Worm (Caenorhabditis elegans) whole organism, young adult: ENCODE results near the gene Y38F1A.4.
A peak's percentile ranks its signal among the peaks of the same experiment; 100 is the strongest.

ENCODE experiments used
- B0336.3 ChIP-seq: fragments of 200-800 bp; sonication (Bioruptor generic); IDR thresholded peaks from 2 replicates; pipeline ENCODE4 v1.3.6; 2022; ENCODE audit warnings: missing genetic modification characterization, missing compliant biosample characterization
- C06A6.2 ChIP-seq: fragments of 200-800 bp; sonication (Bioruptor generic); conservative IDR thresholded peaks from 2 replicates; pipeline ENCODE4 v1.3.6; 2022; ENCODE audit warnings: missing genetic modification characterization, missing compliant biosample characterization
- F33H1.4 ChIP-seq: fragments of 200-800 bp; sonication (Bioruptor generic); IDR thresholded peaks from 2 replicates; pipeline ENCODE4 v1.3.6; 2022; ENCODE audit warnings: missing genetic modification reagents, missing genetic modification characterization, missing compliant biosample characterization
- F37B4.10 ChIP-seq: fragments of 200-800 bp; sonication (Bioruptor generic); IDR thresholded peaks from 2 replicates; pipeline ENCODE4 v1.3.6; 2022; ENCODE audit warnings: missing genetic modification characterization, missing compliant biosample characterization
- F49E8.2 ChIP-seq: sonication (generic microtip); optimal IDR thresholded peaks from 3 replicates; lab custom pipeline; 2017; ENCODE audit warnings: missing genetic modification characterization, mild to moderate bottlenecking, missing compliant biosample characterization, antibody characterized with exemption, moderate library complexity; ENCODE audit not compliant: insufficient read depth
- F57C9.4 ChIP-seq: sonication (generic microtip); optimal IDR thresholded peaks from 2 replicates; lab custom pipeline; 2017; ENCODE audit warnings: mild to moderate bottlenecking, missing genetic modification characterization, missing compliant biosample characterization
- K12H6.12 ChIP-seq: fragments of 200-800 bp; sonication (Bioruptor generic); optimal IDR thresholded peaks from 2 replicates; lab custom pipeline; 2018; ENCODE audit warnings: mild to moderate bottlenecking, missing genetic modification characterization, missing compliant biosample characterization
- T26A5.8 ChIP-seq: sonication (generic microtip); optimal IDR thresholded peaks from 2 replicates; lab custom pipeline; 2016; ENCODE audit warnings: missing genetic modification characterization, missing compliant biosample characterization
- Y53G8AR.9 ChIP-seq: fragments of 200-800 bp; sonication (Bioruptor generic); conservative IDR thresholded peaks from 2 replicates; pipeline ENCODE4 v1.3.6; 2022; ENCODE audit warnings: missing genetic modification reagents, missing genetic modification characterization, missing compliant biosample characterization
- ama-1 ChIP-seq, 3 experiments: fragments of 150-350 bp in 1 of 3; sonication (generic microtip) in 2 of 3; optimal IDR thresholded peaks; 2 replicates each; lab custom pipeline; 2014 to 2018; ENCODE audit warnings: missing biosample characterization in 2 of 3, missing genetic modification characterization in 2 of 3, missing genetic modification reagents in 2 of 3
- aptf-3 ChIP-seq: fragments of 200-800 bp; sonication (Bioruptor generic); IDR thresholded peaks from 2 replicates; pipeline ENCODE4 v1.3.6; 2022; ENCODE audit warnings: missing genetic modification characterization, missing compliant biosample characterization
- athp-1 ChIP-seq: sonication (generic microtip); optimal IDR thresholded peaks from 2 replicates; lab custom pipeline; 2017; ENCODE audit warnings: mild to moderate bottlenecking, missing genetic modification characterization, missing compliant biosample characterization
- attf-6 ChIP-seq: fragments of 200-800 bp; sonication (Bioruptor generic); IDR thresholded peaks from 2 replicates; pipeline ENCODE4 v1.3.6; 2022; ENCODE audit warnings: missing genetic modification reagents, missing genetic modification characterization, missing compliant biosample characterization
- bed-2 ChIP-seq: fragments of 200-800 bp; sonication (Bioruptor generic); IDR thresholded peaks from 2 replicates; pipeline ENCODE4 v1.3.6; 2022; ENCODE audit warnings: missing genetic modification reagents, missing genetic modification characterization, missing compliant biosample characterization
- cebp-2 ChIP-seq: fragments of 200-800 bp; sonication (Bioruptor generic); IDR thresholded peaks from 2 replicates; pipeline ENCODE4 v1.3.6; 2022; ENCODE audit warnings: missing genetic modification characterization, missing compliant biosample characterization
- ceh-100 ChIP-seq: fragments of 200-800 bp; sonication (Bioruptor generic); IDR thresholded peaks from 2 replicates; pipeline ENCODE4 v1.3.6; 2022; ENCODE audit warnings: missing genetic modification reagents, missing genetic modification characterization, missing compliant biosample characterization
- chd-7 ChIP-seq: sonication (generic microtip); optimal IDR thresholded peaks from 2 replicates; lab custom pipeline; 2016; ENCODE audit warnings: mild to moderate bottlenecking, missing genetic modification characterization, moderate library complexity, missing compliant biosample characterization
- die-1 ChIP-seq: sonication (generic microtip); optimal IDR thresholded peaks from 2 replicates; lab custom pipeline; 2016; ENCODE audit warnings: missing genotype, mild to moderate bottlenecking, missing genetic modification characterization, missing compliant biosample characterization
- dox-1 ChIP-seq: fragments of 200-800 bp; sonication (Bioruptor generic); IDR thresholded peaks from 2 replicates; pipeline ENCODE4 v1.3.6; 2022; ENCODE audit warnings: missing genetic modification reagents, missing genetic modification characterization, missing compliant biosample characterization
- egl-18 ChIP-seq: fragments of 200-800 bp; sonication (Bioruptor generic); IDR thresholded peaks from 2 replicates; pipeline ENCODE4 v1.3.6; 2022; ENCODE audit warnings: missing genetic modification reagents, missing genetic modification characterization, missing compliant biosample characterization
- egrh-3 ChIP-seq: fragments of 200-800 bp; sonication (Bioruptor generic); IDR thresholded peaks from 2 replicates; pipeline ENCODE4 v1.3.6; 2022; ENCODE audit warnings: missing genetic modification reagents, missing genetic modification characterization, missing compliant biosample characterization
- ekl-4 ChIP-seq: fragments of 200-800 bp; sonication (Bioruptor generic); IDR thresholded peaks from 2 replicates; pipeline ENCODE4 v1.3.6; 2022; ENCODE audit warnings: missing genetic modification reagents, missing genetic modification characterization, missing compliant biosample characterization
- gei-17 ChIP-seq: fragments of 200-800 bp; sonication (Bioruptor generic); optimal IDR thresholded peaks from 2 replicates; lab custom pipeline; 2018; ENCODE audit warnings: mild to moderate bottlenecking, missing genetic modification characterization, missing compliant biosample characterization
- him-1 ChIP-seq: sonication (generic microtip); optimal IDR thresholded peaks from 2 replicates; lab custom pipeline; 2016; ENCODE audit warnings: missing genotype, missing genetic modification reagents, missing genetic modification characterization, missing compliant biosample characterization
- hrde-1 ChIP-seq: sonication (generic microtip); optimal IDR thresholded peaks from 2 replicates; lab custom pipeline; 2016; ENCODE audit warnings: missing genetic modification characterization, mild to moderate bottlenecking, missing compliant biosample characterization, moderate library complexity, missing genotype, missing genetic modification reagents, borderline replicate concordance
- hsf-1 ChIP-seq: fragments of 200-800 bp; sonication (Bioruptor generic); IDR thresholded peaks from 2 replicates; pipeline ENCODE4 v1.3.6; 2022; ENCODE audit warnings: missing genetic modification reagents, missing genetic modification characterization, missing compliant biosample characterization
- lin-54 ChIP-seq: fragments of 200-800 bp; sonication (Bioruptor generic); optimal IDR thresholded peaks from 2 replicates; lab custom pipeline; 2018; ENCODE audit warnings: mild to moderate bottlenecking, missing genetic modification characterization, missing compliant biosample characterization
- lsl-1 ChIP-seq: fragments of 200-800 bp; sonication (Bioruptor generic); optimal IDR thresholded peaks from 2 replicates; lab custom pipeline; 2018; ENCODE audit warnings: mild to moderate bottlenecking, missing genetic modification characterization, moderate library complexity, missing compliant biosample characterization
- madf-6 ChIP-seq: fragments of 200-800 bp; sonication (Bioruptor generic); IDR thresholded peaks from 2 replicates; pipeline ENCODE4 v1.3.6; 2022; ENCODE audit warnings: missing genetic modification reagents, missing genetic modification characterization, missing compliant biosample characterization
- nfya-2 ChIP-seq: fragments of 200-800 bp; sonication (Bioruptor generic); IDR thresholded peaks from 2 replicates; pipeline ENCODE4 v1.3.6; 2022; ENCODE audit warnings: missing genetic modification reagents, missing genetic modification characterization, missing compliant biosample characterization
- nfyb-1 ChIP-seq: fragments of 200-800 bp; sonication (Bioruptor generic); IDR thresholded peaks from 2 replicates; pipeline ENCODE4 v1.3.6; 2022; ENCODE audit warnings: missing genetic modification reagents, missing genetic modification characterization, missing compliant biosample characterization
- pha-4 ChIP-seq: fragments of 150-350 bp; sonication (generic microtip); optimal IDR thresholded peaks from 2 replicates; lab custom pipeline; 2014; ENCODE audit warnings: missing biosample characterization, missing genetic modification reagents, missing genetic modification characterization
- rec-8 ChIP-seq, 2 experiments: sonication (generic microtip); optimal IDR thresholded peaks; 2 replicates each; lab custom pipeline; 2016; ENCODE audit warnings: mild to moderate bottlenecking in 2 of 2, missing genetic modification characterization in 2 of 2, missing genetic modification reagents in 2 of 2, missing genotype in 2 of 2, missing biosample characterization in 1 of 2, missing compliant biosample characterization in 1 of 2, moderate library complexity in 1 of 2
- repo-1 ChIP-seq: sonication (generic microtip); optimal IDR thresholded peaks from 2 replicates; lab custom pipeline; 2017; ENCODE audit warnings: mild to moderate bottlenecking, missing genetic modification characterization, missing compliant biosample characterization
- sdz-38 ChIP-seq: sonication (generic microtip); optimal IDR thresholded peaks from 2 replicates; lab custom pipeline; 2016; ENCODE audit warnings: missing genotype, missing genetic modification characterization, missing compliant biosample characterization
- snpc-1.1 ChIP-seq: sonication (generic microtip); optimal IDR thresholded peaks from 2 replicates; lab custom pipeline; 2017; ENCODE audit warnings: missing genetic modification characterization, mild to moderate bottlenecking, missing compliant biosample characterization, antibody characterized with exemption, moderate library complexity, missing genotype, missing genetic modification reagents; ENCODE audit not compliant: insufficient read depth
- snpc-3.4 ChIP-seq: sonication (generic microtip); optimal IDR thresholded peaks from 2 replicates; lab custom pipeline; 2017; ENCODE audit warnings: missing genetic modification characterization, mild to moderate bottlenecking, missing compliant biosample characterization, antibody characterized with exemption, moderate library complexity, missing genotype, missing genetic modification reagents
- snpc-4 ChIP-seq, 5 experiments: fragments of 150-350 bp in 1 of 5; sonication (generic microtip) in 4 of 5; optimal IDR thresholded peaks; 2 replicates each; lab custom pipeline; 2014 to 2018; ENCODE audit warnings: missing genetic modification characterization in 5 of 5, missing biosample characterization in 3 of 5, antibody characterized with exemption in 2 of 5, mild to moderate bottlenecking in 2 of 5, missing compliant biosample characterization in 2 of 5, missing genotype in 2 of 5, moderate library complexity in 2 of 5, missing genetic modification reagents in 1 of 5
- somi-1 ChIP-seq: fragments of 200-800 bp; sonication (Bioruptor generic); optimal IDR thresholded peaks from 2 replicates; lab custom pipeline; 2018; ENCODE audit warnings: mild to moderate bottlenecking, missing genetic modification characterization, missing compliant biosample characterization
- tbx-9 ChIP-seq: sonication (generic microtip); optimal IDR thresholded peaks from 2 replicates; lab custom pipeline; 2016; ENCODE audit warnings: borderline replicate concordance, missing genetic modification characterization, inconsistent platforms, missing compliant biosample characterization
- unc-130 ChIP-seq: sonication (generic microtip); optimal IDR thresholded peaks from 2 replicates; lab custom pipeline; 2016; ENCODE audit warnings: missing genetic modification reagents, missing genetic modification characterization, missing compliant biosample characterization
- unc-62 ChIP-seq: fragments of 150-350 bp; optimal IDR thresholded peaks from 2 replicates; lab custom pipeline; 2014; ENCODE audit warnings: missing biosample characterization, missing genetic modification reagents, missing genetic modification characterization
- xnd-1 ChIP-seq: sonication (generic microtip); optimal IDR thresholded peaks from 2 replicates; lab custom pipeline; 2016; ENCODE audit warnings: missing genotype, missing genetic modification reagents, missing genetic modification characterization, missing compliant biosample characterization
- ztf-25 ChIP-seq: fragments of 200-800 bp; sonication (Bioruptor generic); IDR thresholded peaks from 2 replicates; pipeline ENCODE4 v1.3.6; 2022; ENCODE audit warnings: missing genetic modification reagents, missing genetic modification characterization, missing compliant biosample characterization
- ztf-6 ChIP-seq: fragments of 200-800 bp; sonication (Bioruptor generic); IDR thresholded peaks from 2 replicates; pipeline ENCODE4 v1.3.6; 2022; ENCODE audit warnings: missing genetic modification reagents, missing genetic modification characterization, missing compliant biosample characterization

Y38F1A.4 gene

DNA sequence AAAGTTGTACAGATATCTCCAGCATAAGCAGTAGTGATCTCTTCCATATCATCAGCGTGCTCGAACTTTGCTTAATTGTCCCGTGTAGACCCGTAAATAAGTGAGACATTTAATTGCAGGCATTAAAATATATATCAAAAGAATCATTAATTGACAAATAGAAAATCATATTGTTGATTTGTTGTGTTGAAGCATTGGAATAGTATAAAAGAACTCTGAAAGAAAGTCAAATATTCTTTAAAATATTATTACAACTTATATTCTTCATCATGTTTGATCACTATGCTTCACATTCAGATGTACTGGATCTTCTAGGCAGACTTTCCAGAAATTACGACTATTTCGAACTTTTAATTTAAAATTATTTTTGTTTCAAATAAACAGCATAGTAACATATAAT lies 44.0 kb downstream of the Y38F1A.4 start, which contains the start of gene F58G1.8:
Gene F58G1.8, minus strand, starts transcription at position 101 of the 400 bp plus-strand sequence.
- TF ChIP-seq C06A6.2 (GFP tag; lab: Robert Waterston, UW) (no peak), somi-1 (no peak), K12H6.12 (tag; lab: Kevin White, UChicago) (no peak), unc-62 (GFP tag; lab: Kevin White, UChicago) (no peak), F33H1.4 (GFP tag; lab: Robert Waterston, UW) (no peak), aptf-3 (GFP tag; lab: Robert Waterston, UW) (no peak), dox-1 (GFP tag; lab: Robert Waterston, UW) (no peak), F57C9.4 (tag; lab: Kevin White, UChicago) (no peak), ztf-25 (no peak), tbx-9 (tag; lab: Kevin White, UChicago) (no peak), ekl-4 (GFP tag; lab: Robert Waterston, UW) (no peak), sdz-38 (tag; lab: Kevin White, UChicago) (no peak), B0336.3 (GFP tag; lab: Robert Waterston, UW) (no peak), bed-2 (GFP tag; lab: Robert Waterston, UW) (no peak)

DNA sequence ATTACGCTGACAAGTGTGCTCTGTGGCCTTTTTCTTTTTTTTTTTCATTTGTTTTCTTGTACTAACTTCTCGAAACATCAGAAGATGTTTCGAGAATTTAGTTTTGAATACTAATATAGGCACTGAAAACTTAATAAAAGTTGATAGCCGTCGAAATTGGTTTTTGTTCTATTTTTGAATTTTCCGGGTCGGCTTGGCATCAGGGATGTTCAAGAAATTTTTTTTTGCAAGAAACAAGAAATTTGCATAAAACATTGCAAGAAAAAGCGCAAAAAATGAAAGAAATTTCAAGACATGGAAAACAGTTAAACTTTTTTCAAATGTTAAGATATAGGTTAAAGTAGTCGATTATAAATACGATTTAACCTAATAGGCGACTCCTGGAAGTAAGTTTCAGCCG lies 46.3 kb downstream of the Y38F1A.4 start:
- TF ChIP-seq ceh-100 (GFP tag; lab: Robert Waterston, UW) (0 out of 2 replicates have a peak, but pooled peaks have one; percentile 14), repo-1 (tag; lab: Kevin White, UChicago) (peak; percentile 47), athp-1 (tag; lab: Kevin White, UChicago) (peak; percentile 53), die-1 (peak; percentile 6), xnd-1 (tag; lab: Kevin White, UChicago) (peak; percentile 46), hrde-1 (tag; lab: Kevin White, UChicago) (peak; percentile 91), snpc-1.1 (peak; percentile 47), egl-18 (GFP tag; lab: Robert Waterston, UW) (no peak), pha-4 (tag; lab: Kevin White, UChicago) (no peak), rec-8 (tag; optimal IDR thresholded peaks at IDR 0.05; lab: Kevin White, UChicago) (peak in 1 of 2 experiments; percentile 45), snpc-3.4 (tag; lab: Kevin White, UChicago) (peak; percentile 24), madf-6 (GFP tag; lab: Robert Waterston, UW) (peak; percentile 69), F37B4.10 (no peak), lin-54 (GFP tag; lab: Kevin White, UChicago) (peak; percentile 30), hsf-1 (peak; percentile 69), nfyb-1 (GFP tag; lab: Robert Waterston, UW) (no peak), unc-130 (peak; percentile 32), cebp-2 (0 out of 2 replicates have a peak, but pooled peaks have one; percentile 79), snpc-4 (GFP tag; optimal IDR thresholded peaks at IDR 0.05; lab: Kevin White, UChicago) (peak; percentile 6), snpc-4 (tag; optimal IDR thresholded peaks at IDR 0.05; lab: Kevin White, UChicago) (peak in 1 of 4 experiments; percentile 3), F57C9.4 (tag; lab: Kevin White, UChicago) (no peak), chd-7 (tag; lab: Kevin White, UChicago) (peak; percentile 6), egrh-3 (GFP tag; lab: Robert Waterston, UW) (no peak), F49E8.2 (tag; lab: Kevin White, UChicago) (peak; percentile 78), him-1 (tag; lab: Kevin White, UChicago) (peak; percentile 46), T26A5.8 (peak; percentile 33), sdz-38 (tag; lab: Kevin White, UChicago) (no peak), attf-6 (GFP tag; lab: Robert Waterston, UW) (0 out of 2 replicates have a peak, but pooled peaks have one; percentile 63), nfya-2 (GFP tag; lab: Robert Waterston, UW) (0 out of 2 replicates have a peak, but pooled peaks have one; percentile 12), unc-62 (GFP tag; lab: Kevin White, UChicago) (no peak), gei-17 (GFP tag; lab: Kevin White, UChicago) (no peak), lsl-1 (GFP tag; lab: Kevin White, UChicago) (peak; percentile 6), ama-1 (optimal IDR thresholded peaks at IDR 0.05; lab: Kevin White, UChicago) (no peak), ama-1 (GFP tag; optimal IDR thresholded peaks at IDR 0.05; lab: Kevin White, UChicago) (peak in 1 of 2 experiments; percentile 91), ztf-6 (GFP tag; lab: Robert Waterston, UW) (no peak), Y53G8AR.9 (no peak)
